Fruit fly (Drosophila melanogaster) whole organism: ENCODE results near the gene CG12576.

ENCODE experiments used
- CG8478 ChIP-seq: fragments of >200 bp; optimal IDR thresholded peaks from 2 replicates; lab custom pipeline; 2018; ENCODE audit warnings: inconsistent platforms
- Dll ChIP-seq: fragments of >200 bp; optimal IDR thresholded peaks from 2 replicates; lab custom pipeline; 2017
- EcR ChIP-seq, 2 experiments: fragments of >200 bp; optimal IDR thresholded peaks; 2 replicates each; lab custom pipeline; 2017; ENCODE audit warnings: missing biosample characterization in 2 of 2, missing genetic modification characterization in 2 of 2, missing genetic modification reagents in 2 of 2
- pan ChIP-seq: fragments of >200 bp; optimal IDR thresholded peaks from 2 replicates; lab custom pipeline; 2017
- psq ChIP-seq: fragments of >200 bp; optimal IDR thresholded peaks from 2 replicates; lab custom pipeline; 2017

dm6 chrX:22443518-22443917 lies 38.6 kb downstream of the CG12576 start:
- TF ChIP-seq Dll (lab: Kevin White, UChicago) = no peak
- no peak for TF ChIP-seq EcR (GFP tag; optimal IDR thresholded peaks at IDR 0.05; lab: Kevin White, UChicago)
- TF ChIP-seq pan = no peak
- TF ChIP-seq psq (lab: Kevin White, UChicago) = no peak
- no peak for TF ChIP-seq CG8478
